Fruit fly (Drosophila melanogaster) whole organism, embryonic: ENCODE results near the gene H15.

Experiments used
- Aef1 ChIP-seq: fragments of 200-800 bp; sonication (Bioruptor generic); IDR thresholded peaks from 3 replicates; pipeline ENCODE4 v1.3.6; 2022; ENCODE audit warnings: missing biosample characterization, missing genetic modification characterization
- Antp ChIP-seq: fragments of 200-800 bp; sonication (Bioruptor generic); optimal IDR thresholded peaks from 3 replicates; lab custom pipeline; 2016; ENCODE audit warnings: missing biosample characterization, missing genetic modification characterization
- BtbVII ChIP-seq: fragments of 200-800 bp; sonication (Bioruptor generic); optimal IDR thresholded peaks from 3 replicates; lab custom pipeline; 2017; ENCODE audit warnings: missing biosample characterization, mild to moderate bottlenecking, missing genetic modification characterization
- CG10267 ChIP-seq: fragments of 200-800 bp; sonication (Bioruptor generic); optimal IDR thresholded peaks from 2 replicates; lab custom pipeline; 2018; ENCODE audit warnings: missing biosample characterization, mild to moderate bottlenecking, missing genetic modification characterization, moderate library complexity
- CG11456 ChIP-seq: fragments of 200-800 bp; sonication (Bioruptor generic); IDR thresholded peaks from 3 replicates; pipeline ENCODE4 v1.3.6; 2022; ENCODE audit warnings: missing biosample characterization, missing genetic modification characterization
- CG11696 ChIP-seq: fragments of 200-800 bp; sonication (Bioruptor generic); IDR thresholded peaks from 2 replicates; pipeline ENCODE4 v1.3.6; 2022; ENCODE audit warnings: missing biosample characterization, missing genetic modification characterization
- CG12744 ChIP-seq: fragments of 200-800 bp; sonication (Bioruptor generic); optimal IDR thresholded peaks from 2 replicates; lab custom pipeline; 2016; ENCODE audit warnings: missing biosample characterization, missing genetic modification characterization
- CG14050 ChIP-seq: fragments of 200-800 bp; sonication (Bioruptor generic); IDR thresholded peaks from 3 replicates; pipeline ENCODE4 v1.3.6; 2022; ENCODE audit warnings: missing biosample characterization, missing genetic modification characterization
- CG14441 ChIP-seq: fragments of 200-800 bp; sonication (Bioruptor generic); IDR thresholded peaks from 2 replicates; pipeline ENCODE4 v1.3.6; 2022; ENCODE audit warnings: missing biosample characterization, missing genetic modification characterization
- CG14667 ChIP-seq: fragments of 200-800 bp; sonication (Bioruptor generic); IDR thresholded peaks from 2 replicates; pipeline ENCODE4 v1.3.6; 2022; ENCODE audit warnings: missing biosample characterization, missing genetic modification characterization
- CG15073 ChIP-seq: fragments of 200-800 bp; sonication (Bioruptor generic); optimal IDR thresholded peaks from 2 replicates; lab custom pipeline; 2016; ENCODE audit warnings: missing biosample characterization, missing genetic modification characterization
- CG1647 ChIP-seq: fragments of 200-800 bp; sonication (Bioruptor generic); optimal IDR thresholded peaks from 3 replicates; lab custom pipeline; 2016; ENCODE audit warnings: missing biosample characterization, missing genetic modification characterization
- CG33557 ChIP-seq: fragments of 200-800 bp; sonication (Bioruptor generic); optimal IDR thresholded peaks from 2 replicates; lab custom pipeline; 2019; ENCODE audit warnings: missing biosample characterization, mild to moderate bottlenecking, missing genetic modification characterization, moderate library complexity
- CG3847 ChIP-seq: fragments of 200-800 bp; sonication (Bioruptor generic); IDR thresholded peaks from 2 replicates; pipeline ENCODE4 v1.3.6; 2022; ENCODE audit warnings: missing biosample characterization, missing genetic modification characterization
- CG4360 ChIP-seq: fragments of 200-800 bp; sonication (Bioruptor generic); IDR thresholded peaks from 2 replicates; pipeline ENCODE4 v1.3.6; 2022; ENCODE audit warnings: missing biosample characterization, missing genetic modification characterization
- CG8478 ChIP-seq: fragments of >200 bp; optimal IDR thresholded peaks from 2 replicates; lab custom pipeline; 2018
- CG9727 ChIP-seq: fragments of 200-800 bp; sonication (Bioruptor generic); optimal IDR thresholded peaks from 3 replicates; lab custom pipeline; 2017; ENCODE audit warnings: missing biosample characterization, mild to moderate bottlenecking, missing genetic modification characterization
- CHES-1-like ChIP-seq: fragments of 200-800 bp; sonication (Bioruptor generic); optimal IDR thresholded peaks from 2 replicates; lab custom pipeline; 2016; ENCODE audit warnings: missing biosample characterization, missing genetic modification characterization
- Dek ChIP-seq: fragments of 200-800 bp; sonication (Bioruptor generic); optimal IDR thresholded peaks from 3 replicates; lab custom pipeline; 2019; ENCODE audit warnings: missing biosample characterization, mild to moderate bottlenecking, missing genetic modification characterization, moderate library complexity
- Drgx ChIP-seq: fragments of 200-800 bp; sonication (Bioruptor generic); IDR thresholded peaks from 2 replicates; pipeline ENCODE4 v1.3.6; 2022; ENCODE audit warnings: missing biosample characterization, missing genetic modification characterization
- E2f1 ChIP-seq: fragments of 200-800 bp; sonication (Bioruptor generic); IDR thresholded peaks from 2 replicates; pipeline ENCODE4 v1.3.6; 2022; ENCODE audit warnings: missing biosample characterization, missing genetic modification characterization
- HHEX ChIP-seq: fragments of 200-800 bp; sonication (Bioruptor generic); optimal IDR thresholded peaks from 3 replicates; lab custom pipeline; 2017; ENCODE audit warnings: missing biosample characterization, mild to moderate bottlenecking, missing genetic modification characterization, missing genetic modification reagents
- Hmx ChIP-seq: fragments of 200-800 bp; sonication (Bioruptor generic); optimal IDR thresholded peaks from 2 replicates; lab custom pipeline; 2016; ENCODE audit warnings: missing biosample characterization, missing genetic modification characterization
- MESR4 ChIP-seq: fragments of 200-800 bp; sonication (Bioruptor generic); optimal IDR thresholded peaks from 2 replicates; lab custom pipeline; 2018; ENCODE audit warnings: missing biosample characterization, mild to moderate bottlenecking, missing genetic modification characterization, moderate library complexity
- Mad ChIP-seq: fragments of 200-800 bp; sonication (Bioruptor generic); optimal IDR thresholded peaks from 2 replicates; lab custom pipeline; 2016; ENCODE audit warnings: missing biosample characterization, missing genetic modification characterization
- Nf-YA ChIP-seq: fragments of 200-800 bp; sonication (Bioruptor generic); IDR thresholded peaks from 2 replicates; pipeline ENCODE4 v1.3.6; 2022; ENCODE audit warnings: missing biosample characterization, missing genetic modification characterization
- NfI ChIP-seq: fragments of 200-800 bp; sonication (Bioruptor generic); optimal IDR thresholded peaks from 3 replicates; lab custom pipeline; 2018; ENCODE audit warnings: missing biosample characterization, mild to moderate bottlenecking, missing genetic modification characterization, moderate library complexity
- PHDP ChIP-seq: fragments of 200-800 bp; sonication (Bioruptor generic); optimal IDR thresholded peaks from 3 replicates; lab custom pipeline; 2018; ENCODE audit warnings: missing biosample characterization, mild to moderate bottlenecking, missing genetic modification characterization, moderate library complexity
- Pdp1 ChIP-seq, 2 experiments: fragments of 200-800 bp; sonication (Bioruptor generic); optimal IDR thresholded peaks; 3 replicates each; lab custom pipeline; 2016; ENCODE audit warnings: missing biosample characterization in 2 of 2, missing genetic modification characterization in 2 of 2, mild to moderate bottlenecking in 1 of 2, moderate library complexity in 1 of 2
- Ptx1 ChIP-seq: fragments of 200-800 bp; sonication (Bioruptor generic); IDR thresholded peaks from 2 replicates; pipeline ENCODE4 v1.3.6; 2022; ENCODE audit warnings: missing biosample characterization, missing genetic modification characterization
- al ChIP-seq: fragments of 200-800 bp; sonication (Bioruptor generic); IDR thresholded peaks from 2 replicates; pipeline ENCODE4 v1.3.6; 2022; ENCODE audit warnings: missing biosample characterization, missing genetic modification characterization
- ara ChIP-seq: fragments of 200-800 bp; sonication (Bioruptor generic); IDR thresholded peaks from 2 replicates; pipeline ENCODE4 v1.3.6; 2022; ENCODE audit warnings: missing biosample characterization, missing genetic modification characterization
- br ChIP-seq: fragments of >200 bp; optimal IDR thresholded peaks from 2 replicates; lab custom pipeline; 2017
- crol ChIP-seq: fragments of 200-800 bp; sonication (Bioruptor generic); IDR thresholded peaks from 2 replicates; pipeline ENCODE4 v1.3.6; 2022; ENCODE audit warnings: missing biosample characterization, missing genetic modification characterization
- da ChIP-seq: fragments of 200-800 bp; sonication (Bioruptor generic); optimal IDR thresholded peaks from 2 replicates; lab custom pipeline; 2016; ENCODE audit warnings: missing biosample characterization, missing genetic modification characterization
- dm ChIP-seq: fragments of 200-800 bp; sonication (Bioruptor generic); optimal IDR thresholded peaks from 3 replicates; lab custom pipeline; 2016; ENCODE audit warnings: missing biosample characterization, missing genetic modification characterization
- dmrt99B ChIP-seq: fragments of 200-800 bp; sonication (Bioruptor generic); optimal IDR thresholded peaks from 2 replicates; lab custom pipeline; 2018; ENCODE audit warnings: missing biosample characterization, mild to moderate bottlenecking, missing genetic modification characterization, moderate library complexity
- dysf ChIP-seq: fragments of 200-800 bp; sonication (Bioruptor generic); IDR thresholded peaks from 3 replicates; pipeline ENCODE4 v1.3.6; 2022; ENCODE audit warnings: missing biosample characterization, missing genetic modification characterization
- fd3F ChIP-seq: fragments of 200-800 bp; sonication (Bioruptor generic); optimal IDR thresholded peaks from 2 replicates; lab custom pipeline; 2018; ENCODE audit warnings: missing biosample characterization, mild to moderate bottlenecking, missing genetic modification characterization, moderate library complexity
- ftz-f1 ChIP-seq: fragments of 200-800 bp; sonication (Bioruptor generic); optimal IDR thresholded peaks from 2 replicates; lab custom pipeline; 2016; ENCODE audit warnings: missing biosample characterization, missing genetic modification characterization
- hkb ChIP-seq, 2 experiments: fragments of 200-800 bp in 1 of 2; fragments of >200 bp in 1 of 2; sonication (Bioruptor generic) in 1 of 2; IDR thresholded peaks in 1 of 2; optimal IDR thresholded peaks in 1 of 2; 2 replicates each; pipeline versions ENCODE4 v1.3.6 to Lab custom; 2017 to 2022; ENCODE audit warnings: missing biosample characterization in 1 of 2, missing genetic modification characterization in 1 of 2
- ind ChIP-seq: fragments of 200-800 bp; sonication (Bioruptor generic); optimal IDR thresholded peaks from 3 replicates; lab custom pipeline; 2016; ENCODE audit warnings: missing biosample characterization, missing genetic modification characterization
- knrl ChIP-seq: fragments of 200-800 bp; sonication (Bioruptor generic); IDR thresholded peaks from 3 replicates; pipeline ENCODE4 v1.3.6; 2022; ENCODE audit warnings: missing biosample characterization, missing genetic modification characterization; ENCODE audit not compliant: partially characterized antibody
- mirr ChIP-seq: fragments of 200-800 bp; sonication (Bioruptor generic); optimal IDR thresholded peaks from 3 replicates; lab custom pipeline; 2018; ENCODE audit warnings: missing biosample characterization, mild to moderate bottlenecking, missing genetic modification characterization
- onecut ChIP-seq: fragments of 200-800 bp; sonication (Bioruptor generic); IDR thresholded peaks from 2 replicates; pipeline ENCODE4 v1.3.6; 2022; ENCODE audit warnings: missing biosample characterization, missing genetic modification characterization
- ranshi ChIP-seq: fragments of 200-800 bp; sonication (Bioruptor generic); IDR thresholded peaks from 2 replicates; pipeline ENCODE4 v1.3.6; 2022; ENCODE audit warnings: missing biosample characterization, missing genetic modification characterization
- row ChIP-seq: fragments of 200-800 bp; sonication (Bioruptor generic); IDR thresholded peaks from 3 replicates; pipeline ENCODE4 v1.3.6; 2022; ENCODE audit warnings: missing biosample characterization, missing genetic modification characterization
- sc ChIP-seq, 3 experiments: fragments of >200 bp in 2 of 3; fragments of 200-800 bp in 1 of 3; sonication (Bioruptor generic) in 1 of 3; optimal IDR thresholded peaks; 2 replicates in 2 of 3; 3 replicates in 1 of 3; lab custom pipeline; 2017; ENCODE audit warnings: mild to moderate bottlenecking in 1 of 3, missing biosample characterization in 1 of 3, missing genetic modification characterization in 1 of 3, missing genetic modification reagents in 1 of 3
- sens ChIP-seq: fragments of 200-800 bp; sonication (Bioruptor generic); peaks from one replicate; lab custom pipeline; 2016; ENCODE audit warnings: missing biosample characterization, missing genetic modification characterization
- stwl ChIP-seq: fragments of 200-800 bp; sonication (Bioruptor generic); optimal IDR thresholded peaks from 3 replicates; lab custom pipeline; 2018; ENCODE audit warnings: missing biosample characterization, mild to moderate bottlenecking, missing genetic modification characterization, moderate library complexity
- trem ChIP-seq: fragments of 200-800 bp; optimal IDR thresholded peaks from 3 replicates; lab custom pipeline; 2019; ENCODE audit warnings: missing biosample characterization, mild to moderate bottlenecking, missing genetic modification characterization, moderate library complexity
- zfh2 ChIP-seq: fragments of 200-800 bp; sonication (Bioruptor generic); optimal IDR thresholded peaks from 2 replicates; lab custom pipeline; 2016; ENCODE audit warnings: missing biosample characterization, missing genetic modification characterization

Gene H15

dm6 chr2L:5425341-5425740 lies 21.3 kb downstream of the H15 start (continued):
- peak; percentile 27 for TF ChIP-seq HHEX (GFP tag; lab: Kevin White, UChicago)
- no peak for TF ChIP-seq crol (GFP tag; lab: Robert Waterston, UW)
- TF ChIP-seq Dek: peak; percentile 9
- TF ChIP-seq E2f1 (GFP tag; lab: Robert Waterston, UW): peak; percentile 46; the same call in 1 of the 2 replicates
- TF ChIP-seq CG1647 (GFP tag; lab: Kevin White, UChicago): peak; percentile 44
- TF ChIP-seq br: no peak
- peak; percentile 53 for TF ChIP-seq CG10267 (tag; lab: Kevin White, UChicago)
- peak; percentile 2 for TF ChIP-seq dm (GFP tag; lab: Kevin White, UChicago)
- TF ChIP-seq CG15073: no peak
- TF ChIP-seq CG12744: no peak
- peak; percentile 73; the same call in 1 of the 2 replicates for TF ChIP-seq ara (GFP tag; lab: Robert Waterston, UW)
- no peak for TF ChIP-seq CG4360 (GFP tag; lab: Robert Waterston, UW)
- TF ChIP-seq da (GFP tag; lab: Kevin White, UChicago): no peak
- no peak for TF ChIP-seq zfh2 (GFP tag; lab: Kevin White, UChicago)
- peak; percentile 71 for TF ChIP-seq dysf (GFP tag; lab: Robert Waterston, UW)
- TF ChIP-seq CHES-1-like (GFP tag; lab: Kevin White, UChicago): peak; percentile 1
- peak; percentile 70 for TF ChIP-seq CG14667 (GFP tag; lab: Robert Waterston, UW)
- no peak for TF ChIP-seq al
- TF ChIP-seq ind: peak; percentile 62
- no peak for TF ChIP-seq Mad (GFP tag; lab: Kevin White, UChicago)
- 0 out of 2 replicates have a peak, but pooled peaks have one; percentile 61 for TF ChIP-seq ranshi (GFP tag; lab: Robert Waterston, UW)
- no peak for TF ChIP-seq fd3F (GFP tag; lab: Kevin White, UChicago)
- peak; percentile 93 for TF ChIP-seq sens (GFP tag; lab: Kevin White, UChicago)
- TF ChIP-seq Nf-YA (GFP tag; lab: Robert Waterston, UW): no peak
- no peak for TF ChIP-seq Drgx (GFP tag; lab: Robert Waterston, UW)
- no peak for TF ChIP-seq mirr (GFP tag; lab: Kevin White, UChicago)
- no peak for TF ChIP-seq Hmx
- TF ChIP-seq Ptx1 (GFP tag; lab: Robert Waterston, UW): peak; percentile 65
- TF ChIP-seq CG3847: no peak
- peak; percentile 45 to 73 for TF ChIP-seq Pdp1 (GFP tag; optimal IDR thresholded peaks at IDR 0.05; lab: Kevin White, UChicago)
- TF ChIP-seq sc (optimal IDR thresholded peaks at IDR 0.05; lab: Kevin White, UChicago): no peak
- TF ChIP-seq sc (GFP tag; optimal IDR thresholded peaks at IDR 0.05; lab: Kevin White, UChicago): peak; percentile 49
- TF ChIP-seq NfI (GFP tag; lab: Kevin White, UChicago): peak; percentile 38
- TF ChIP-seq Aef1: peak; percentile 34; the same call in 1 of the 3 replicates
- TF ChIP-seq CG11696 (GFP tag; lab: Robert Waterston, UW): no peak
- peak; percentile 57 for TF ChIP-seq CG9727 (GFP tag; lab: Kevin White, UChicago)
- no peak for TF ChIP-seq MESR4 (GFP tag; lab: Kevin White, UChicago)
- TF ChIP-seq CG14050: no peak
- TF ChIP-seq stwl (tag; lab: Kevin White, UChicago): no peak
- TF ChIP-seq BtbVII (GFP tag; lab: Kevin White, UChicago): no peak
- TF ChIP-seq knrl (GFP tag; lab: Robert Waterston, UW): no peak
- TF ChIP-seq CG8478 (lab: Kevin White, UChicago): no peak
- peak; percentile 75 for TF ChIP-seq dmrt99B (tag; lab: Kevin White, UChicago)
- no peak for TF ChIP-seq ftz-f1
- TF ChIP-seq CG33557: no peak
- TF ChIP-seq row (GFP tag; lab: Robert Waterston, UW): peak; percentile 70
- TF ChIP-seq hkb (optimal IDR thresholded peaks at IDR 0.05; lab: Kevin White, UChicago): no peak
- TF ChIP-seq hkb (GFP tag; IDR thresholded peaks at IDR 0.05; lab: Robert Waterston, UW): peak; percentile 67
- TF ChIP-seq onecut: peak; percentile 18; the same call in 1 of the 2 replicates
- TF ChIP-seq PHDP (tag; lab: Kevin White, UChicago): no peak
- no peak for TF ChIP-seq trem (tag; lab: Kevin White, UChicago)
- peak; percentile 45; the same call in 1 of the 2 replicates for TF ChIP-seq CG14441 (GFP tag; lab: Robert Waterston, UW)
- TF ChIP-seq Antp (GFP tag; lab: Kevin White, UChicago): peak; percentile 66
- TF ChIP-seq CG11456: peak; percentile 64; the same call in 2 of the 3 replicates
